Worm (Caenorhabditis elegans) whole organism, L2 larva: ENCODE results near the gene srx-51.

Source experiments
- Y55F3AM.14 ChIP-seq: fragments of 200-800 bp; sonication (Bioruptor generic); optimal IDR thresholded peaks from 2 replicates; lab custom pipeline; 2018; ENCODE audit warnings: mild to moderate bottlenecking, missing genetic modification characterization, missing compliant biosample characterization
- ZK546.5 ChIP-seq: sonication (generic microtip); optimal IDR thresholded peaks from 2 replicates; lab custom pipeline; 2017; ENCODE audit warnings: missing biosample characterization, missing genetic modification characterization
- alr-1 ChIP-seq: fragments of 150-350 bp; optimal IDR thresholded peaks from 2 replicates; lab custom pipeline; 2014; ENCODE audit warnings: missing biosample characterization, missing genetic modification characterization
- ama-1 ChIP-seq: fragments of 150-350 bp; optimal IDR thresholded peaks from 2 replicates; lab custom pipeline; 2018; ENCODE audit warnings: inconsistent platforms
- blmp-1 ChIP-seq: sonication (generic microtip); optimal IDR thresholded peaks from 2 replicates; lab custom pipeline; 2017; ENCODE audit warnings: missing genetic modification characterization, mild to moderate bottlenecking, missing compliant biosample characterization, antibody characterized with exemption, moderate library complexity; ENCODE audit not compliant: insufficient read depth
- ceh-16 ChIP-seq: fragments of 150-350 bp; optimal IDR thresholded peaks from 2 replicates; lab custom pipeline; 2014; ENCODE audit warnings: missing biosample characterization, missing genetic modification characterization
- egl-27 ChIP-seq: sonication (generic microtip); optimal IDR thresholded peaks from 3 replicates; lab custom pipeline; 2017; ENCODE audit warnings: missing biosample characterization, missing genetic modification reagents, missing genetic modification characterization
- elt-3 ChIP-seq: sonication (generic microtip); optimal IDR thresholded peaks from 2 replicates; lab custom pipeline; 2017; ENCODE audit warnings: missing biosample characterization, missing genetic modification characterization
- fos-1 ChIP-seq: fragments of 150-350 bp; optimal IDR thresholded peaks from 2 replicates; lab custom pipeline; 2014; ENCODE audit warnings: missing biosample characterization, missing genetic modification characterization
- lin-39 ChIP-seq: fragments of 150-350 bp; optimal IDR thresholded peaks from 2 replicates; lab custom pipeline; 2014; ENCODE audit warnings: missing biosample characterization, missing genetic modification reagents, missing genetic modification characterization
- mbf-1 ChIP-seq: sonication (generic microtip); optimal IDR thresholded peaks from 2 replicates; lab custom pipeline; 2017; ENCODE audit warnings: missing biosample characterization, missing genetic modification characterization
- nhr-10 ChIP-seq: sonication (generic microtip); optimal IDR thresholded peaks from 2 replicates; lab custom pipeline; 2017; ENCODE audit warnings: missing biosample characterization, missing genetic modification characterization
- nhr-11 ChIP-seq: fragments of 150-350 bp; optimal IDR thresholded peaks from 2 replicates; lab custom pipeline; 2014; ENCODE audit warnings: missing biosample characterization, missing genetic modification characterization
- nhr-12 ChIP-seq: fragments of 150-350 bp; optimal IDR thresholded peaks from 2 replicates; lab custom pipeline; 2014; ENCODE audit warnings: missing biosample characterization, missing genetic modification characterization
- nhr-21 ChIP-seq: fragments of 150-350 bp; optimal IDR thresholded peaks from 2 replicates; lab custom pipeline; 2014; ENCODE audit warnings: missing biosample characterization, missing genetic modification characterization
- nhr-23 ChIP-seq: fragments of 150-350 bp; optimal IDR thresholded peaks from 2 replicates; lab custom pipeline; 2014; ENCODE audit warnings: missing biosample characterization, missing genetic modification reagents, missing genetic modification characterization
- nhr-237 ChIP-seq: fragments of 150-350 bp; optimal IDR thresholded peaks from 2 replicates; lab custom pipeline; 2014; ENCODE audit warnings: missing biosample characterization, missing genetic modification characterization
- nhr-25 ChIP-seq: fragments of 150-350 bp; sonication (generic microtip); optimal IDR thresholded peaks from 3 replicates; lab custom pipeline; 2014; ENCODE audit warnings: missing biosample characterization, missing genetic modification characterization
- nhr-6 ChIP-seq: fragments of 150-350 bp; optimal IDR thresholded peaks from 2 replicates; lab custom pipeline; 2014; ENCODE audit warnings: missing biosample characterization, missing genetic modification characterization
- nhr-77 ChIP-seq: fragments of 150-350 bp; optimal IDR thresholded peaks from 2 replicates; lab custom pipeline; 2014; ENCODE audit warnings: missing biosample characterization, missing genetic modification characterization
- sem-4 ChIP-seq: fragments of 150-350 bp; optimal IDR thresholded peaks from 2 replicates; lab custom pipeline; 2014; ENCODE audit warnings: missing biosample characterization, missing genetic modification reagents, missing genetic modification characterization
- skn-1 ChIP-seq: sonication (generic microtip); optimal IDR thresholded peaks from 2 replicates; lab custom pipeline; 2017; ENCODE audit warnings: missing biosample characterization, missing genetic modification characterization
- sma-3 ChIP-seq: sonication (generic microtip); optimal IDR thresholded peaks from 2 replicates; lab custom pipeline; 2016; ENCODE audit warnings: missing genetic modification reagents, missing genetic modification characterization, missing compliant biosample characterization
- sma-9 ChIP-seq, 2 experiments: fragments of 150-350 bp in 1 of 2; sonication (generic microtip) in 1 of 2; optimal IDR thresholded peaks; 2 replicates each; lab custom pipeline; 2014 to 2016; ENCODE audit warnings: missing genetic modification characterization in 2 of 2, mild to moderate bottlenecking in 1 of 2, missing biosample characterization in 1 of 2, missing compliant biosample characterization in 1 of 2, missing genetic modification reagents in 1 of 2, moderate library complexity in 1 of 2
- unc-39 ChIP-seq: fragments of 150-350 bp; optimal IDR thresholded peaks from 2 replicates; lab custom pipeline; 2014; ENCODE audit warnings: missing biosample characterization, missing genetic modification characterization
- unc-55 ChIP-seq: fragments of 150-350 bp; sonication (generic microtip); optimal IDR thresholded peaks from 3 replicates; lab custom pipeline; 2014; ENCODE audit warnings: missing biosample characterization, missing genetic modification reagents, missing genetic modification characterization
- unc-62 ChIP-seq: fragments of 150-350 bp; optimal IDR thresholded peaks from 2 replicates; lab custom pipeline; 2014; ENCODE audit warnings: missing biosample characterization, missing genetic modification reagents, missing genetic modification characterization
- ztf-1 ChIP-seq: fragments of 200-800 bp; sonication (Bioruptor generic); conservative IDR thresholded peaks from 2 replicates; pipeline ENCODE4 v1.3.6; 2022; ENCODE audit warnings: missing genetic modification characterization, missing compliant biosample characterization
- ztf-11 ChIP-seq: sonication (generic microtip); optimal IDR thresholded peaks from 2 replicates; lab custom pipeline; 2017; ENCODE audit warnings: missing biosample characterization, missing genetic modification characterization

srx-51 gene

DNA sequence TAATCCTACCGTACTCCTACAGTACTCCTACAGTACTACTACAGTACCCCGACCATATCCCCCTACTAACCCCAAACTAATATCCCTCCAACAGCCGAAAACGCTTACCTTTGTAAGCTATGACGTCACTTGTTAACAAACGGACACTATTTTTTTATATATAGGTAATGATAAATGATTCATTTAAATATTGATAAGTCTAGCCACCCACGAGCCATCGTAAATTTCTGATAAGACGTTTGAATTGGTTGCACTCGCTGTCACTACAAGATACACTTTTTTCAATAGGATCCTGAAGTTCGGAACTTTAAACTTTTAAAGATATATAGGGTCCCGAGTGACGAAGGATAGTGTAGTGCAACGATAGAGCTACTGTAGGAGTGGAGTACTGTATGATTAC lies 41.0 kb downstream of the srx-51 start, which contains the start of gene nhr-247:
Gene nhr-247 (plus strand): TSS at position 330 of the 400 bp plus-strand sequence.
- TF ChIP-seq fos-1 (tag; lab: Kevin White, UChicago), result peak; percentile 69

DNA sequence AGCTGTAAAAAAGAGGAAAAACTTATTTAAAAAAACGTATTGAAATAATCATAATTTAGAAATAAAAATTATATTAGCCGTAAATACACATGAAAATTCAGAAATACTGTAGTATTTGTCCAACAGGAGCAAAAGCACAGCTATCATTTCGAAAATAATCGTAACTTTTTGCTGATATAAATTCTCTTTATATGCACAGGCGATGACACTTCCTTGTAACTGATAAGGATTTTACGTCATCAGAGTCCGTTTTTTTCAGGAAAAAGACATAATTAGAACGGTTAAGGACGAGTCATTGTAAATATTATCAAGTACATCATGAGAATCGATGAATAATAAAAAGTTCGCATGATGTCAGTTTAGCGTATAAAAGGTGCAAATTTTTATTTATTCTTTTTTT lies 41.7 kb downstream of the srx-51 start:
- peak; percentile 94 for TF ChIP-seq fos-1 (tag; lab: Kevin White, UChicago)
- no peak for TF ChIP-seq unc-62

DNA sequence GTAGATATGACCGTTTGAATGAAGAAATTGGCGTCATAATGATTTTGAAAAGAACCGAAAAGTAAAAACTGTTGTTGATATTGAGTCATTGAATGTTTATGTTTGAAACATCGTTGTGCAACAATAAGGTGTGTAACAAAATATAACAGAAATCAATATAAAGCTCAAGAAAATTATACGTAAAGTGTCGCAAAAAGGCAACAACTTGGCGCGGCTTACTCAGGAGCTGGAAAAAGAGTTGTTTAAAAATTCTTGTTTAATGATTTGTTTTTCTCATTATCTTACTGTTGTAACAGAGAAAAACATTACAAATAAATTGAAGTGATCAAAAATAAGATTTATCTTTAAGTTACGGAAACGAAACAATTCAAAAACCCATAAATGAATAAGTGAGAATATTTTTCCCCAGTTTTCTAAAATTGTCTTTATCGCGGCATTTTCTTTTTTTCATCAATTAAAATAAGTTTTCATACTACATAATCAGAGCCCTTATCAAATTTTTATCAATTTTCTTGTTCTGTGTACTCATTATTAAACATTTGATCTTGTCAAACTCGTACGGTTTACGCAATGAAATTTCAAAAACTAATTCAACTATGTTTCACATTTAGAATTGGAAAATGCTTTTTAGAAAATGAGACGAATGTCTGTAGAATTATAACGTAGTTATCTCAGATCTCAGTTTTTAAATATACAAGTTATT lies 46.2 kb downstream of the srx-51 start, which contains the start of gene ZK1037.6:
Gene ZK1037.6 (minus strand): TSS at position 51 of the 703 bp plus-strand sequence.
- TF ChIP-seq unc-39 (tag; lab: Kevin White, UChicago), result no peak
- TF ChIP-seq nhr-6, result no peak
- TF ChIP-seq nhr-10, result no peak
- TF ChIP-seq egl-27 (tag; lab: Kevin White, UChicago), result no peak
- peak; percentile 72 for TF ChIP-seq fos-1 (tag; lab: Kevin White, UChicago)
- no peak for TF ChIP-seq skn-1 (tag; lab: Kevin White, UChicago)
- TF ChIP-seq ztf-1 (GFP tag; lab: Robert Waterston, UW), result no peak
- TF ChIP-seq sma-9 (GFP tag; optimal IDR thresholded peaks at IDR 0.05; lab: Kevin White, UChicago), result no peak
- no peak for TF ChIP-seq sma-9 (tag; optimal IDR thresholded peaks at IDR 0.05; lab: Kevin White, UChicago)
- TF ChIP-seq, all 48 proteins: peak for 1

DNA sequence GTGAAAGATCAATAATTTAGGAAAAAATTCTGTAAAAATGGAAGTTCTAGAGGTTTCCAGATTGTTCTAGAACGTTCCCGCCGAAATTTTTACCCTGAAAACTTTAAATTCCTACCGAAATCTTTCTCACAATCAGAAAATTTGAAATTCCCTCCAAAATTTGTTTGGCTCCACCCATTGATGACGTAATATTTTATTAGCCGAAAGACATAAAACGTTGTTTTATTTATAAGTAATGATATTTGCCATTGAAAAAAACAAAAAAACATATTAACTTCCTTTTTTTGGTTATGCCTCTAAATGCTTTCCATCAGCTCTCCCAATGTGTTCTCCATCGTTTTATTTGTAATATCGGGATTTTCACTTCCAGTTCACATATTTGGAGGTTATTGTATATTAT lies 48.6 kb downstream of the srx-51 start, which contains the start of gene srh-295:
Gene srh-295 (plus strand): TSS at position 301 of the 400 bp plus-strand sequence.
- no peak for TF ChIP-seq ZK546.5
- no peak for TF ChIP-seq nhr-21 (tag; lab: Kevin White, UChicago)
- TF ChIP-seq unc-55 (GFP tag; lab: Kevin White, UChicago), result no peak
- no peak for TF ChIP-seq sem-4 (tag; lab: Kevin White, UChicago)

DNA sequence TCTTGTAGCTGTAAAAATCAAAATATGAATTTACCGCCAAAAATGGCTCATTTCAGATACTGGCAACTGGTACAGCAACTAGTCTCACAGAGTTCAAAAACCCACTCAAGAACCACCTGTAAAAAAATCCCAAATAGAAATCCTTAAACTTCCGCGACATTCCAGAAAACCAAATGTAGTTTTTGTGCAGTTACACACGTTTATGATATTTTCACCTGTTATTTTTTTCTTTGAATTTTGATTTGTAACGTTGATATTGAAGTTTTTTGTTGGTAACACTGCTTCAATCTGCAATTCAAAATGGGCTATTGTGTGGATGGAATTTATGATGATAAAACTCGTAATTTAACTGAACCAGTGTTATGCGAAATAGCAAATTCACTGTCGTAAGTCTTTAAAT lies 51.2 kb downstream of the srx-51 start, which contains the start of gene srw-113:
Gene srw-113 (plus strand): TSS at position 301 of the 400 bp plus-strand sequence.
- TF ChIP-seq nhr-25 (tag; lab: Kevin White, UChicago) (no peak), unc-62 (no peak), sma-3 (GFP tag; lab: Kevin White, UChicago) (no peak), ama-1 (no peak), nhr-23 (tag; lab: Kevin White, UChicago) (no peak), mbf-1 (tag; lab: Kevin White, UChicago) (no peak), blmp-1 (no peak), ceh-16 (tag; lab: Kevin White, UChicago) (no peak), sem-4 (tag; lab: Kevin White, UChicago) (no peak), unc-39 (tag; lab: Kevin White, UChicago) (no peak), lin-39 (tag; lab: Kevin White, UChicago) (no peak), elt-3 (tag; lab: Kevin White, UChicago) (no peak), nhr-21 (tag; lab: Kevin White, UChicago) (no peak), alr-1 (tag; lab: Kevin White, UChicago) (no peak), nhr-12 (tag; lab: Kevin White, UChicago) (no peak), nhr-77 (tag; lab: Kevin White, UChicago) (no peak), Y55F3AM.14 (GFP tag; lab: Kevin White, UChicago) (no peak), nhr-11 (tag; lab: Kevin White, UChicago) (no peak), nhr-237 (tag; lab: Kevin White, UChicago) (no peak), ztf-11 (tag; lab: Kevin White, UChicago) (no peak)
